Fruit fly (Drosophila melanogaster) whole organism: ENCODE results near the gene SNRPG.

ENCODE experiments used
- CG8478 ChIP-seq: fragments of >200 bp; optimal IDR thresholded peaks from 2 replicates; lab custom pipeline; 2018; ENCODE audit warnings: inconsistent platforms
- Dll ChIP-seq: fragments of >200 bp; optimal IDR thresholded peaks from 2 replicates; lab custom pipeline; 2017
- EcR ChIP-seq, 2 experiments: fragments of >200 bp; optimal IDR thresholded peaks; 2 replicates each; lab custom pipeline; 2017; ENCODE audit warnings: missing biosample characterization in 2 of 2, missing genetic modification characterization in 2 of 2, missing genetic modification reagents in 2 of 2
- pan ChIP-seq: fragments of >200 bp; optimal IDR thresholded peaks from 2 replicates; lab custom pipeline; 2017
- psq ChIP-seq: fragments of >200 bp; optimal IDR thresholded peaks from 2 replicates; lab custom pipeline; 2017
- usp ChIP-seq: fragments of >200 bp; optimal IDR thresholded peaks from 2 replicates; lab custom pipeline; 2017; ENCODE audit warnings: missing biosample characterization, missing genetic modification characterization, mixed read lengths

SNRPG gene

dm6 chrX:16640260-16641100, at the start of gene SNRPG, which contains the start of gene mthl1:
TSS of gene SNRPG (minus strand) at chrX:16640419.
TSS of gene mthl1 (plus strand) at chrX:16640968.
- TF ChIP-seq pan (lab: Kevin White, UChicago) (no peak), CG8478 (lab: Kevin White, UChicago) (no peak), Dll (lab: Kevin White, UChicago) (no peak), EcR (GFP tag; optimal IDR thresholded peaks at IDR 0.05; lab: Kevin White, UChicago) (no peak), usp (GFP tag; lab: Kevin White, UChicago) (no peak), psq (lab: Kevin White, UChicago) (no peak)

- TF ChIP-seq psq (lab: Kevin White, UChicago) (no peak), EcR (GFP tag; optimal IDR thresholded peaks at IDR 0.05; lab: Kevin White, UChicago) (no peak), CG8478 (lab: Kevin White, UChicago) (no peak), pan (lab: Kevin White, UChicago) (no peak)
Measured at dm6 chrX:16689966-16690365, 49.7 kb upstream of the SNRPG start.

dm6 chrX:16689339-16689738, 49.1 kb upstream of the SNRPG start:
- no peak for TF ChIP-seq usp (GFP tag; lab: Kevin White, UChicago)
- TF ChIP-seq Dll (lab: Kevin White, UChicago) = no peak
- no peak for TF ChIP-seq pan (lab: Kevin White, UChicago)
- no peak for TF ChIP-seq CG8478 (lab: Kevin White, UChicago)
- no peak for TF ChIP-seq EcR (GFP tag; optimal IDR thresholded peaks at IDR 0.05; lab: Kevin White, UChicago)
- TF ChIP-seq psq (lab: Kevin White, UChicago) = no peak

dm6 chrX:16688106-16688459, 47.9 kb upstream of the SNRPG start:
- TF ChIP-seq psq (lab: Kevin White, UChicago) = no peak

- TF ChIP-seq EcR (GFP tag; optimal IDR thresholded peaks at IDR 0.05; lab: Kevin White, UChicago) = no peak
- TF ChIP-seq usp (GFP tag; lab: Kevin White, UChicago) = no peak
- no peak for TF ChIP-seq CG8478 (lab: Kevin White, UChicago)
- no peak for TF ChIP-seq pan (lab: Kevin White, UChicago)
- no peak for TF ChIP-seq psq (lab: Kevin White, UChicago)
- TF ChIP-seq Dll (lab: Kevin White, UChicago) = no peak
Measured at dm6 chrX:16687400-16688105, 47.3 kb upstream of the SNRPG start.

- TF ChIP-seq EcR (GFP tag; optimal IDR thresholded peaks at IDR 0.05; lab: Kevin White, UChicago) = no peak
- no peak for TF ChIP-seq Dll (lab: Kevin White, UChicago)
- TF ChIP-seq CG8478 (lab: Kevin White, UChicago) = no peak
- TF ChIP-seq pan (lab: Kevin White, UChicago) = no peak
- no peak for TF ChIP-seq psq (lab: Kevin White, UChicago)
- TF ChIP-seq usp (GFP tag; lab: Kevin White, UChicago) = no peak
Measured at dm6 chrX:16683765-16684164, 43.5 kb upstream of the SNRPG start, which contains the start of gene Axs. TSS of gene Axs (minus strand) at chrX:16683895.

dm6 chrX:16678845-16679347, 38.7 kb upstream of the SNRPG start, which contains the start of the genes CG13010 and sing:
TSS of gene CG13010 (minus strand) at chrX:16678945.
TSS of gene sing (plus strand) at chrX:16679297.
- TF ChIP-seq pan (lab: Kevin White, UChicago) (no peak), psq (lab: Kevin White, UChicago) (no peak), EcR (GFP tag; optimal IDR thresholded peaks at IDR 0.05; lab: Kevin White, UChicago) (no peak), usp (GFP tag; lab: Kevin White, UChicago) (no peak)

dm6 chrX:16677163-16677562, 36.9 kb upstream of the SNRPG start:
- TF ChIP-seq CG8478 (lab: Kevin White, UChicago) (no peak), Dll (lab: Kevin White, UChicago) (no peak), usp (GFP tag; lab: Kevin White, UChicago) (no peak), psq (lab: Kevin White, UChicago) (no peak), pan (lab: Kevin White, UChicago) (no peak), EcR (GFP tag; optimal IDR thresholded peaks at IDR 0.05; lab: Kevin White, UChicago) (no peak)

dm6 chrX:16676653-16677052, 36.4 kb upstream of the SNRPG start, which contains the start of gene CG13012:
TSS of gene CG13012 (minus strand) at chrX:16676753.
- no peak for TF ChIP-seq EcR (GFP tag; optimal IDR thresholded peaks at IDR 0.05; lab: Kevin White, UChicago)
- no peak for TF ChIP-seq usp (GFP tag; lab: Kevin White, UChicago)
- TF ChIP-seq CG8478 (lab: Kevin White, UChicago) = no peak
- no peak for TF ChIP-seq pan (lab: Kevin White, UChicago)
- TF ChIP-seq Dll (lab: Kevin White, UChicago) = no peak
- TF ChIP-seq psq (lab: Kevin White, UChicago) = no peak

dm6 chrX:16674538-16674937, 34.3 kb upstream of the SNRPG start:
- TF ChIP-seq usp (GFP tag; lab: Kevin White, UChicago) = no peak
- TF ChIP-seq CG8478 (lab: Kevin White, UChicago) = no peak
- no peak for TF ChIP-seq pan (lab: Kevin White, UChicago)
- no peak for TF ChIP-seq EcR (GFP tag; optimal IDR thresholded peaks at IDR 0.05; lab: Kevin White, UChicago)
- no peak for TF ChIP-seq Dll (lab: Kevin White, UChicago)
- TF ChIP-seq psq (lab: Kevin White, UChicago) = no peak

dm6 chrX:16672904-16673303, 32.7 kb upstream of the SNRPG start:
- TF ChIP-seq CG8478 (lab: Kevin White, UChicago) (no peak), psq (lab: Kevin White, UChicago) (no peak), EcR (GFP tag; optimal IDR thresholded peaks at IDR 0.05; lab: Kevin White, UChicago) (no peak), usp (GFP tag; lab: Kevin White, UChicago) (no peak)
